Fruit fly (Drosophila melanogaster) whole organism, embryonic: ENCODE data around the gene CG1494.

Experiments used
- Bgb ChIP-seq: fragments of 200-800 bp; sonication (Bioruptor generic); IDR thresholded peaks from 2 replicates; pipeline ENCODE4 v1.3.6; 2022; ENCODE audit warnings: missing biosample characterization, missing genetic modification characterization; ENCODE audit not compliant: partially characterized antibody
- BtbVII ChIP-seq: fragments of 200-800 bp; sonication (Bioruptor generic); optimal IDR thresholded peaks from 3 replicates; lab custom pipeline; 2017; ENCODE audit warnings: missing biosample characterization, mild to moderate bottlenecking, missing genetic modification characterization
- CG10267 ChIP-seq: fragments of 200-800 bp; sonication (Bioruptor generic); optimal IDR thresholded peaks from 2 replicates; lab custom pipeline; 2018; ENCODE audit warnings: missing biosample characterization, mild to moderate bottlenecking, missing genetic modification characterization, moderate library complexity
- CG10431 ChIP-seq: fragments of 200-800 bp; sonication (Bioruptor generic); optimal IDR thresholded peaks from 3 replicates; lab custom pipeline; 2018; ENCODE audit warnings: missing biosample characterization, mild to moderate bottlenecking, missing genetic modification characterization
- CG10462 ChIP-seq: fragments of 200-800 bp; sonication (Bioruptor generic); optimal IDR thresholded peaks from 2 replicates; lab custom pipeline; 2016; ENCODE audit warnings: missing biosample characterization, missing genetic modification characterization
- CG12071 ChIP-seq: fragments of 200-800 bp; sonication (Bioruptor generic); optimal IDR thresholded peaks from 3 replicates; lab custom pipeline; 2018; ENCODE audit warnings: missing biosample characterization, mild to moderate bottlenecking, missing genetic modification characterization
- CG1233 ChIP-seq: fragments of 200-800 bp; sonication (Bioruptor generic); optimal IDR thresholded peaks from 4 replicates; lab custom pipeline; 2018; ENCODE audit warnings: missing biosample characterization, mild to moderate bottlenecking, missing genetic modification characterization
- CG13424 ChIP-seq: fragments of 200-800 bp; sonication (Bioruptor generic); optimal IDR thresholded peaks from 2 replicates; lab custom pipeline; 2019; ENCODE audit warnings: missing biosample characterization, mild to moderate bottlenecking, missing genetic modification characterization, moderate library complexity
- CG14014 ChIP-seq: fragments of 200-800 bp; sonication (Bioruptor generic); IDR thresholded peaks from 2 replicates; pipeline ENCODE4 v1.3.6; 2022; ENCODE audit warnings: missing biosample characterization, missing genetic modification characterization
- CG15011 ChIP-seq: fragments of 200-800 bp; sonication (Bioruptor generic); optimal IDR thresholded peaks from 3 replicates; lab custom pipeline; 2018; ENCODE audit warnings: missing biosample characterization, mild to moderate bottlenecking, missing genetic modification characterization
- CG15269 ChIP-seq: fragments of 200-800 bp; sonication (Bioruptor generic); optimal IDR thresholded peaks from 2 replicates; lab custom pipeline; 2018; ENCODE audit warnings: missing biosample characterization, mild to moderate bottlenecking, missing genetic modification characterization, moderate library complexity
- CG15601 ChIP-seq: fragments of 200-800 bp; sonication (Bioruptor generic); optimal IDR thresholded peaks from 3 replicates; lab custom pipeline; 2019; ENCODE audit warnings: missing biosample characterization, mild to moderate bottlenecking, missing genetic modification characterization, moderate library complexity
- CG17361 ChIP-seq: fragments of 200-800 bp; sonication (Bioruptor generic); IDR thresholded peaks from 3 replicates; pipeline ENCODE4 v1.3.6; 2022; ENCODE audit warnings: missing biosample characterization, missing genetic modification characterization
- CG31441 ChIP-seq: fragments of 200-800 bp; sonication (Bioruptor generic); IDR thresholded peaks from 2 replicates; pipeline ENCODE4 v1.3.6; 2022; ENCODE audit warnings: missing biosample characterization, missing genetic modification characterization
- CG3281 ChIP-seq: fragments of 200-800 bp; sonication (Bioruptor generic); optimal IDR thresholded peaks from 3 replicates; lab custom pipeline; 2017; ENCODE audit warnings: missing biosample characterization, mild to moderate bottlenecking, missing genetic modification characterization
- CG3995 ChIP-seq: fragments of 200-800 bp; sonication (Bioruptor generic); optimal IDR thresholded peaks from 3 replicates; lab custom pipeline; 2016; ENCODE audit warnings: missing biosample characterization, missing genetic modification characterization
- CG4360 ChIP-seq: fragments of 200-800 bp; sonication (Bioruptor generic); IDR thresholded peaks from 2 replicates; pipeline ENCODE4 v1.3.6; 2022; ENCODE audit warnings: missing biosample characterization, missing genetic modification characterization
- CG8478 ChIP-seq: fragments of >200 bp; optimal IDR thresholded peaks from 2 replicates; lab custom pipeline; 2018
- Camta ChIP-seq: fragments of 200-800 bp; sonication (Bioruptor generic); optimal IDR thresholded peaks from 2 replicates; lab custom pipeline; 2016; ENCODE audit warnings: missing biosample characterization, missing genetic modification characterization
- Elba2 ChIP-seq: fragments of 200-800 bp; sonication (Bioruptor generic); optimal IDR thresholded peaks from 3 replicates; lab custom pipeline; 2016; ENCODE audit warnings: missing biosample characterization, missing genetic modification characterization
- H15 ChIP-seq: fragments of 200-800 bp; sonication (Bioruptor generic); IDR thresholded peaks from 3 replicates; pipeline ENCODE4 v1.3.6; 2022; ENCODE audit warnings: missing biosample characterization, missing genetic modification characterization
- HLH54F ChIP-seq: fragments of 200-800 bp; sonication (Bioruptor generic); optimal IDR thresholded peaks from 3 replicates; lab custom pipeline; 2016; ENCODE audit warnings: missing biosample characterization, missing genetic modification characterization
- Hmx ChIP-seq: fragments of 200-800 bp; sonication (Bioruptor generic); optimal IDR thresholded peaks from 2 replicates; lab custom pipeline; 2016; ENCODE audit warnings: missing biosample characterization, missing genetic modification characterization
- Neu2 ChIP-seq: fragments of 200-800 bp; sonication (Bioruptor generic); optimal IDR thresholded peaks from 3 replicates; lab custom pipeline; 2016; ENCODE audit warnings: missing biosample characterization, missing genetic modification characterization, borderline replicate concordance
- PHDP ChIP-seq: fragments of 200-800 bp; sonication (Bioruptor generic); optimal IDR thresholded peaks from 3 replicates; lab custom pipeline; 2018; ENCODE audit warnings: missing biosample characterization, mild to moderate bottlenecking, missing genetic modification characterization, moderate library complexity
- Sin3A ChIP-seq: fragments of >200 bp; optimal IDR thresholded peaks from 2 replicates; lab custom pipeline; 2018
- Sry-β ChIP-seq: fragments of 200-800 bp; sonication (Bioruptor generic); optimal IDR thresholded peaks from 2 replicates; lab custom pipeline; 2018; ENCODE audit warnings: missing biosample characterization, mild to moderate bottlenecking, missing genetic modification characterization, moderate library complexity
- amos ChIP-seq: fragments of 200-800 bp; sonication (Bioruptor generic); IDR thresholded peaks from 2 replicates; pipeline ENCODE4 v1.3.6; 2022; ENCODE audit warnings: missing biosample characterization, missing genetic modification characterization; ENCODE audit not compliant: partially characterized antibody
- crc ChIP-seq: fragments of 200-800 bp; sonication (Bioruptor generic); optimal IDR thresholded peaks from 2 replicates; lab custom pipeline; 2016; ENCODE audit warnings: missing biosample characterization, missing genetic modification characterization
- disco-r ChIP-seq: fragments of 200-800 bp; sonication (Bioruptor generic); optimal IDR thresholded peaks from 2 replicates; lab custom pipeline; 2016; ENCODE audit warnings: missing biosample characterization, missing genetic modification characterization
- en ChIP-seq: fragments of 200-800 bp; sonication (Bioruptor generic); optimal IDR thresholded peaks from 2 replicates; lab custom pipeline; 2016; ENCODE audit warnings: missing biosample characterization, missing genetic modification characterization
- fd3F ChIP-seq: fragments of 200-800 bp; sonication (Bioruptor generic); optimal IDR thresholded peaks from 2 replicates; lab custom pipeline; 2018; ENCODE audit warnings: missing biosample characterization, mild to moderate bottlenecking, missing genetic modification characterization, moderate library complexity
- ham ChIP-seq: fragments of 200-800 bp; sonication (Bioruptor generic); IDR thresholded peaks from 2 replicates; pipeline ENCODE4 v1.3.6; 2022; ENCODE audit warnings: missing biosample characterization, missing genetic modification characterization
- hb ChIP-seq: fragments of 200-800 bp; sonication (Bioruptor generic); IDR thresholded peaks from 3 replicates; pipeline ENCODE4 v1.3.6; 2022; ENCODE audit warnings: missing biosample characterization, missing genetic modification characterization; ENCODE audit not compliant: partially characterized antibody
- ind ChIP-seq: fragments of 200-800 bp; sonication (Bioruptor generic); optimal IDR thresholded peaks from 3 replicates; lab custom pipeline; 2016; ENCODE audit warnings: missing biosample characterization, missing genetic modification characterization
- jigr1 ChIP-seq: fragments of 200-800 bp; sonication (Bioruptor generic); IDR thresholded peaks from 3 replicates; pipeline ENCODE4 v1.3.6; 2022; ENCODE audit warnings: missing biosample characterization, missing genetic modification characterization
- jumu ChIP-seq: fragments of 200-800 bp; sonication (Bioruptor generic); optimal IDR thresholded peaks from 3 replicates; lab custom pipeline; 2016; ENCODE audit warnings: missing biosample characterization, missing genetic modification characterization
- nerfin-1 ChIP-seq: fragments of 200-800 bp; sonication (Bioruptor generic); optimal IDR thresholded peaks from 3 replicates; lab custom pipeline; 2019; ENCODE audit warnings: missing biosample characterization, mild to moderate bottlenecking, missing genetic modification characterization, moderate library complexity
- pan ChIP-seq, 4 experiments: fragments of >200 bp in 3 of 4; fragments of 200-800 bp in 1 of 4; sonication (Bioruptor generic) in 1 of 4; optimal IDR thresholded peaks in 3 of 4; IDR thresholded peaks in 1 of 4; 2 replicates each; pipeline versions ENCODE4 v1.3.6 to Lab custom; 2017 to 2022; ENCODE audit warnings: missing biosample characterization in 2 of 4, missing genetic modification characterization in 2 of 4, mixed read lengths in 1 of 4
- prd ChIP-seq, 3 experiments: fragments of >200 bp in 2 of 3; fragments of 200-800 bp in 1 of 3; sonication (Bioruptor generic) in 1 of 3; optimal IDR thresholded peaks in 2 of 3; IDR thresholded peaks in 1 of 3; 2 replicates in 2 of 3; 3 replicates in 1 of 3; pipeline versions ENCODE4 v1.3.6 to Lab custom; 2017 to 2022; ENCODE audit warnings: missing biosample characterization in 1 of 3, missing genetic modification characterization in 1 of 3
- pros ChIP-seq: fragments of 200-800 bp; sonication (Bioruptor generic); optimal IDR thresholded peaks from 3 replicates; lab custom pipeline; 2019; ENCODE audit warnings: missing biosample characterization, mild to moderate bottlenecking, missing genetic modification characterization, moderate library complexity
- pum ChIP-seq: fragments of 200-800 bp; sonication (Bioruptor generic); optimal IDR thresholded peaks from 2 replicates; lab custom pipeline; 2016; ENCODE audit warnings: missing biosample characterization, missing genetic modification characterization
- row ChIP-seq: fragments of 200-800 bp; sonication (Bioruptor generic); IDR thresholded peaks from 3 replicates; pipeline ENCODE4 v1.3.6; 2022; ENCODE audit warnings: missing biosample characterization, missing genetic modification characterization
- sc ChIP-seq, 3 experiments: fragments of >200 bp in 2 of 3; fragments of 200-800 bp in 1 of 3; sonication (Bioruptor generic) in 1 of 3; optimal IDR thresholded peaks; 2 replicates in 2 of 3; 3 replicates in 1 of 3; lab custom pipeline; 2017; ENCODE audit warnings: mild to moderate bottlenecking in 1 of 3, missing biosample characterization in 1 of 3, missing genetic modification characterization in 1 of 3, missing genetic modification reagents in 1 of 3
- sd ChIP-seq: fragments of 200-800 bp; sonication (Bioruptor generic); optimal IDR thresholded peaks from 3 replicates; lab custom pipeline; 2018; ENCODE audit warnings: missing biosample characterization, mild to moderate bottlenecking, missing genetic modification characterization, moderate library complexity
- sima ChIP-seq: fragments of 200-800 bp; sonication (Bioruptor generic); optimal IDR thresholded peaks from 2 replicates; lab custom pipeline; 2016; ENCODE audit warnings: missing biosample characterization, missing genetic modification characterization
- sna ChIP-seq: fragments of 200-800 bp; sonication (Bioruptor generic); IDR thresholded peaks from 2 replicates; pipeline ENCODE4 v1.3.6; 2022; ENCODE audit warnings: missing biosample characterization, missing genetic modification characterization; ENCODE audit not compliant: partially characterized antibody
- sqz ChIP-seq: fragments of 200-800 bp; sonication (Bioruptor generic); optimal IDR thresholded peaks from 3 replicates; lab custom pipeline; 2018; ENCODE audit warnings: missing biosample characterization, mild to moderate bottlenecking, missing genetic modification characterization
- ttk ChIP-seq: fragments of 200-800 bp; sonication (Bioruptor generic); IDR thresholded peaks from 2 replicates; pipeline ENCODE4 v2.1.2; 2022; ENCODE audit warnings: missing biosample characterization, missing genetic modification characterization
- vvl ChIP-seq: fragments of 200-800 bp; sonication (Bioruptor generic); IDR thresholded peaks from 2 replicates; pipeline ENCODE4 v1.3.6; 2022; ENCODE audit warnings: missing biosample characterization, missing genetic modification characterization

CG1494 gene

dm6 chrX:21334522-21335104 is 49.5 kb downstream of the CG1494 start (continued):
- TF ChIP-seq CG12071 (GFP tag; lab: Kevin White, UChicago) (no peak), prd (optimal IDR thresholded peaks at IDR 0.05; lab: Kevin White, UChicago) (no peak), prd (GFP tag; IDR thresholded peaks at IDR 0.05; lab: Robert Waterston, UW) (no peak), sqz (GFP tag; lab: Kevin White, UChicago) (no peak), sc (optimal IDR thresholded peaks at IDR 0.05; lab: Kevin White, UChicago) (no peak), sc (GFP tag; optimal IDR thresholded peaks at IDR 0.05; lab: Kevin White, UChicago) (no peak), pros (no peak), row (GFP tag; lab: Robert Waterston, UW) (peak; percentile 52), Neu2 (GFP tag; lab: Kevin White, UChicago) (no peak), PHDP (no peak), crc (GFP tag; lab: Kevin White, UChicago) (no peak), Elba2 (GFP tag; lab: Kevin White, UChicago) (no peak), CG4360 (no peak), jigr1 (GFP tag; lab: Robert Waterston, UW) (no peak), CG14014 (GFP tag; lab: Robert Waterston, UW) (no peak), Camta (GFP tag; lab: Kevin White, UChicago) (no peak), ham (no peak), Bgb (GFP tag; lab: Robert Waterston, UW) (no peak), H15 (GFP tag; lab: Robert Waterston, UW) (no peak), CG3995 (no peak), CG8478 (lab: Kevin White, UChicago) (no peak), CG13424 (tag; lab: Kevin White, UChicago) (peak; percentile 54), pan (optimal IDR thresholded peaks at IDR 0.05; lab: Kevin White, UChicago) (no peak), pan (GFP tag; optimal IDR thresholded peaks at IDR 0.05 in 1 of 2, IDR thresholded peaks at IDR 0.05 in 1 of 2) (no peak), sd (tag; lab: Kevin White, UChicago) (no peak), BtbVII (GFP tag; lab: Kevin White, UChicago) (no peak), sna (GFP tag; lab: Robert Waterston, UW) (no peak), CG17361 (GFP tag; lab: Robert Waterston, UW) (no peak), vvl (GFP tag; lab: Robert Waterston, UW) (no peak), CG3281 (GFP tag; lab: Kevin White, UChicago) (peak; percentile 8), CG15011 (no peak), ind (GFP tag; lab: Kevin White, UChicago) (peak; percentile 4), CG10431 (no peak), Sin3A (lab: Kevin White, UChicago) (no peak), CG1233 (no peak), hb (no peak), pum (no peak), CG31441 (GFP tag; lab: Robert Waterston, UW) (no peak; the same call in 1 of the 2 replicates), CG10462 (GFP tag; lab: Kevin White, UChicago) (no peak), HLH54F (no peak), sima (GFP tag; lab: Kevin White, UChicago) (no peak), jumu (GFP tag; lab: Kevin White, UChicago) (no peak), Sry-β (GFP tag; lab: Kevin White, UChicago) (no peak), fd3F (GFP tag; lab: Kevin White, UChicago) (no peak), ttk (GFP tag; lab: Robert Waterston, UW) (no peak), CG15601 (tag; lab: Kevin White, UChicago) (peak; percentile 0), en (GFP tag; lab: Kevin White, UChicago) (no peak), nerfin-1 (no peak), disco-r (GFP tag; lab: Kevin White, UChicago) (no peak), CG10267 (tag; lab: Kevin White, UChicago) (peak; percentile 25), Hmx (GFP tag; lab: Kevin White, UChicago) (no peak), CG15269 (no peak), amos (no peak)
